Worm (Caenorhabditis elegans) whole organism, mixed stage, embryonic: ENCODE data around the gene clec-162.

ENCODE experiments used
- ceh-39 ChIP-seq: fragments of 150-350 bp; optimal IDR thresholded peaks from 2 replicates; lab custom pipeline; 2014; ENCODE audit warnings: missing biosample characterization, missing genetic modification characterization
- ceh-43 ChIP-seq: fragments of 200-800 bp; sonication (Bioruptor generic); optimal IDR thresholded peaks from 2 replicates; lab custom pipeline; 2018; ENCODE audit warnings: mild to moderate bottlenecking, missing genetic modification characterization, moderate library complexity, missing compliant biosample characterization
- ces-1 ChIP-seq: fragments of 150-350 bp; optimal IDR thresholded peaks from 2 replicates; lab custom pipeline; 2014; ENCODE audit warnings: missing biosample characterization, missing genetic modification reagents, missing genetic modification characterization
- elt-3 ChIP-seq: fragments of 150-350 bp; optimal IDR thresholded peaks from 2 replicates; lab custom pipeline; 2014; ENCODE audit warnings: missing biosample characterization, missing genetic modification characterization
- lsy-2 ChIP-seq: fragments of 150-350 bp; optimal IDR thresholded peaks from 2 replicates; lab custom pipeline; 2014; ENCODE audit warnings: missing biosample characterization, missing genetic modification characterization
- nhr-2 ChIP-seq: fragments of 150-350 bp; optimal IDR thresholded peaks from 2 replicates; lab custom pipeline; 2014; ENCODE audit warnings: missing biosample characterization, missing genetic modification characterization
- nhr-237 ChIP-seq: fragments of 150-350 bp; optimal IDR thresholded peaks from 2 replicates; lab custom pipeline; 2014; ENCODE audit warnings: missing biosample characterization, missing genetic modification characterization
- pha-4 ChIP-seq: fragments of 150-350 bp; optimal IDR thresholded peaks from 2 replicates; lab custom pipeline; 2018; ENCODE audit warnings: missing biosample characterization, missing genetic modification reagents, missing genetic modification characterization
- snpc-4 ChIP-seq: fragments of 150-350 bp; optimal IDR thresholded peaks from 2 replicates; lab custom pipeline; 2014; ENCODE audit warnings: missing biosample characterization, missing genetic modification characterization
- tbx-8 ChIP-seq: fragments of 200-800 bp; sonication (Bioruptor generic); optimal IDR thresholded peaks from 2 replicates; lab custom pipeline; 2018; ENCODE audit warnings: mild to moderate bottlenecking, missing genetic modification characterization, moderate library complexity, missing compliant biosample characterization
- unc-39 ChIP-seq: fragments of 150-350 bp; optimal IDR thresholded peaks from 2 replicates; lab custom pipeline; 2014; ENCODE audit warnings: missing biosample characterization, missing genetic modification characterization
- unc-62 ChIP-seq: fragments of 150-350 bp; optimal IDR thresholded peaks from 2 replicates; lab custom pipeline; 2014; ENCODE audit warnings: missing biosample characterization, missing genetic modification reagents, missing genetic modification characterization
- ztf-11 ChIP-seq: fragments of 150-350 bp; optimal IDR thresholded peaks from 2 replicates; lab custom pipeline; 2014; ENCODE audit warnings: missing biosample characterization, missing genetic modification characterization

DNA sequence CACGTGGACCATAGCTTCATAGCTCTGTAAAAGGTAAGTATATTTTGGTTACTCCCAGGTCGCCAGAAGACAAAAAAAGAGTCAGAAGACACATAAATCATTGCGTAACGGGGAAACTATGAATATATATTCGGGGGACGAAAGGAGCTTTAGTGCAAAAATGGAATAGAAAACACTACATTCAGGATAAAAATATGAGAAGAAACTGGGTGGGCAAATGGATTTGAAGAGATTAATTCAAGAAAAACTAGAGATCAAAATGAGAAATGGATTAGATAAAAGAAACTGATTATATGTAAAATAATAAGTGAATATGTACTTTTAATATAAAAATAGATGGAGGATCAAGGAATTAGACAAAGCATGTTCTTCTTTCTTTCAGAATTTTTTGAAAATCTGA, 2.4 kb upstream of the clec-162 start, which contains the start of gene C07A9.12:
- TF ChIP-seq nhr-2 = no peak
- TF ChIP-seq elt-3 = no peak
- TF ChIP-seq ceh-43 (GFP tag; lab: Kevin White, UChicago) = no peak
- TF ChIP-seq ztf-11 (tag; lab: Kevin White, UChicago) = no peak
- TF ChIP-seq lsy-2 = no peak
- TF ChIP-seq tbx-8 (GFP tag; lab: Kevin White, UChicago) = no peak
- TF ChIP-seq snpc-4 = no peak
- no peak for TF ChIP-seq pha-4 (tag; lab: Kevin White, UChicago)
- TF ChIP-seq nhr-237 (tag; lab: Kevin White, UChicago) = no peak
- no peak for TF ChIP-seq ceh-39 (tag; lab: Kevin White, UChicago)
- no peak for TF ChIP-seq unc-39 (tag; lab: Kevin White, UChicago)
- TF ChIP-seq unc-62 (GFP tag; lab: Kevin White, UChicago) = no peak
- TF ChIP-seq ces-1 (GFP tag; lab: Kevin White, UChicago) = no peak
